Worm (Caenorhabditis elegans) whole organism, L1 larva: ENCODE measurements around the gene col-74.

Experiments used
- aha-1 ChIP-seq: fragments of 150-350 bp; optimal IDR thresholded peaks from 2 replicates; lab custom pipeline; 2014; ENCODE audit warnings: missing biosample characterization, missing genetic modification characterization
- ceh-82 ChIP-seq, 3 experiments: fragments of 150-350 bp in 1 of 3; sonication (generic microtip) in 2 of 3; optimal IDR thresholded peaks; 2 replicates each; lab custom pipeline; 2014 to 2017; ENCODE audit warnings: missing biosample characterization in 3 of 3, missing genetic modification characterization in 3 of 3
- ces-1 ChIP-seq: fragments of 150-350 bp; optimal IDR thresholded peaks from 2 replicates; lab custom pipeline; 2014; ENCODE audit warnings: missing biosample characterization, missing genetic modification reagents, missing genetic modification characterization
- dpl-1 ChIP-seq, 3 experiments: fragments of 150-350 bp in 2 of 3; sonication (generic microtip) in 1 of 3; optimal IDR thresholded peaks; 2 replicates each; lab custom pipeline; 2014 to 2017; ENCODE audit warnings: missing biosample characterization in 3 of 3, missing genetic modification characterization in 3 of 3, missing genetic modification reagents in 3 of 3
- elt-2 ChIP-seq: sonication (generic microtip); optimal IDR thresholded peaks from 2 replicates; lab custom pipeline; 2016; ENCODE audit warnings: missing genetic modification characterization, mild to moderate bottlenecking, inconsistent platforms, missing compliant biosample characterization, missing genetic modification reagents
- elt-3 ChIP-seq, 6 experiments: fragments of 150-350 bp in 1 of 6; sonication (generic microtip); optimal IDR thresholded peaks; 2 replicates each; lab custom pipeline; 2017 to 2018; ENCODE audit warnings: missing biosample characterization in 6 of 6, missing genetic modification characterization in 6 of 6, inconsistent platforms in 1 of 6
- ets-5 ChIP-seq: fragments of 200-800 bp; sonication (Bioruptor generic); IDR thresholded peaks from 2 replicates; pipeline ENCODE4 v1.3.6; 2022; ENCODE audit warnings: missing genetic modification characterization, missing compliant biosample characterization
- fos-1 ChIP-seq: fragments of 150-350 bp; optimal IDR thresholded peaks from 2 replicates; lab custom pipeline; 2014; ENCODE audit warnings: missing biosample characterization, missing genetic modification characterization
- nhr-11 ChIP-seq: fragments of 150-350 bp; optimal IDR thresholded peaks from 2 replicates; lab custom pipeline; 2014; ENCODE audit warnings: missing biosample characterization, missing genetic modification characterization
- nhr-237 ChIP-seq: fragments of 150-350 bp; optimal IDR thresholded peaks from 2 replicates; lab custom pipeline; 2014; ENCODE audit warnings: missing biosample characterization, missing genetic modification characterization
- skn-1 ChIP-seq: fragments of 150-350 bp; optimal IDR thresholded peaks from 2 replicates; lab custom pipeline; 2014; ENCODE audit warnings: missing biosample characterization, missing genetic modification characterization
- snpc-4 ChIP-seq: fragments of 150-350 bp; optimal IDR thresholded peaks from 2 replicates; lab custom pipeline; 2014; ENCODE audit warnings: missing biosample characterization, missing genetic modification characterization

DNA sequence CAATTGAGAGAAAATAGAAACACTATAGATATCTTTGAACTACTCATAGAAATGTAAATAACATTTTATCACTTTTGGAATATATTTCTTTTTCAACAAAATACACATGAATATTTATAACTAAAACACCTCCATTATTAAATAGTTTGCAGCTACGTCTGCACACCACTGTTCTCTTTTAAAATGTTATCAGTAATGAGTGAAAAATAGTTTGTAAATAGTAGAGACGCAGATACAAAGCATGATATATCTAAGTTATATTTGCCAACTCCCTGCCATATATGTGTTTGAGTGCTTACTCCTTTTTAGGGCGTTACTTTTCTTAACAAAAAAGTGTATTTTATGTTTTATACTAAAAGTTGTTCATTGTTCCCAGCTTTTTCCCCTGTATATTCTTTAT, 16.0 kb downstream of the col-74 start:
- no peak for TF ChIP-seq nhr-237 (tag; lab: Kevin White, UChicago)
- no peak for TF ChIP-seq aha-1
- TF ChIP-seq ces-1 (GFP tag; lab: Kevin White, UChicago), result no peak
- TF ChIP-seq snpc-4, result no peak
- no peak for TF ChIP-seq ets-5 (GFP tag; lab: Robert Waterston, UW)
- TF ChIP-seq dpl-1 (GFP tag; optimal IDR thresholded peaks at IDR 0.05; lab: Kevin White, UChicago), result no peak
- no peak for TF ChIP-seq nhr-11 (tag; lab: Kevin White, UChicago)
- TF ChIP-seq ceh-82 (tag; optimal IDR thresholded peaks at IDR 0.05; lab: Kevin White, UChicago), result no peak
- TF ChIP-seq elt-2 (tag; lab: Kevin White, UChicago), result peak; percentile 22
- no peak for TF ChIP-seq elt-3 (tag; optimal IDR thresholded peaks at IDR 0.05; lab: Kevin White, UChicago)
- no peak for TF ChIP-seq fos-1
- no peak for TF ChIP-seq skn-1 (tag; lab: Kevin White, UChicago)
